Worm (Caenorhabditis elegans) whole organism, late embryonic: ENCODE results near the gene srh-75.

Experiments used
- C08G9.2 ChIP-seq: sonication (generic microtip); optimal IDR thresholded peaks from 2 replicates; lab custom pipeline; 2016; ENCODE audit warnings: mild to moderate bottlenecking, missing genetic modification characterization, moderate library complexity, missing compliant biosample characterization
- F13H6.1 ChIP-seq: sonication (generic microtip); optimal IDR thresholded peaks from 2 replicates; lab custom pipeline; 2016; ENCODE audit warnings: missing genetic modification characterization, missing compliant biosample characterization
- K02D7.2 ChIP-seq: sonication (generic microtip); optimal IDR thresholded peaks from 2 replicates; lab custom pipeline; 2017; ENCODE audit warnings: mild to moderate bottlenecking, missing genetic modification characterization, missing compliant biosample characterization
- K09A11.1 ChIP-seq: sonication (generic microtip); optimal IDR thresholded peaks from 2 replicates; lab custom pipeline; 2017; ENCODE audit warnings: antibody characterized with exemption, mild to moderate bottlenecking, missing genetic modification characterization, missing compliant biosample characterization; ENCODE audit not compliant: insufficient read depth
- T23F11.4 ChIP-seq: fragments of 200-800 bp; sonication (Bioruptor generic); optimal IDR thresholded peaks from 2 replicates; lab custom pipeline; 2018; ENCODE audit warnings: mild to moderate bottlenecking, missing genetic modification characterization, missing compliant biosample characterization
- Y22D7AL.16 ChIP-seq: sonication (generic microtip); optimal IDR thresholded peaks from 2 replicates; lab custom pipeline; 2016; ENCODE audit warnings: missing genetic modification characterization, missing compliant biosample characterization
- ama-1 ChIP-seq: fragments of 150-350 bp; optimal IDR thresholded peaks from 2 replicates; lab custom pipeline; 2014
- ceh-14 ChIP-seq: sonication (generic microtip); optimal IDR thresholded peaks from 2 replicates; lab custom pipeline; 2016; ENCODE audit warnings: missing genotype, missing genetic modification characterization, missing compliant biosample characterization
- ceh-18 ChIP-seq: sonication (generic microtip); optimal IDR thresholded peaks from 2 replicates; lab custom pipeline; 2016; ENCODE audit warnings: missing genetic modification characterization, missing compliant biosample characterization
- ceh-19 ChIP-seq: fragments of 200-800 bp; sonication (Bioruptor generic); optimal IDR thresholded peaks from 2 replicates; lab custom pipeline; 2018; ENCODE audit warnings: mild to moderate bottlenecking, missing genetic modification characterization, missing compliant biosample characterization
- ceh-2 ChIP-seq: sonication (generic microtip); optimal IDR thresholded peaks from 2 replicates; lab custom pipeline; 2016; ENCODE audit warnings: missing genotype, missing genetic modification characterization, missing compliant biosample characterization
- ceh-22 ChIP-seq: sonication (generic microtip); optimal IDR thresholded peaks from 2 replicates; lab custom pipeline; 2017; ENCODE audit warnings: missing biosample characterization, missing genetic modification characterization
- ceh-24 ChIP-seq: sonication (generic microtip); optimal IDR thresholded peaks from 2 replicates; lab custom pipeline; 2016; ENCODE audit warnings: mild to moderate bottlenecking, missing genetic modification characterization, missing compliant biosample characterization
- ceh-30 ChIP-seq: fragments of 150-350 bp; optimal IDR thresholded peaks from 2 replicates; lab custom pipeline; 2014; ENCODE audit warnings: missing biosample characterization, missing genetic modification characterization
- ceh-31 ChIP-seq: sonication (generic microtip); optimal IDR thresholded peaks from 2 replicates; lab custom pipeline; 2016; ENCODE audit warnings: missing genetic modification characterization, missing compliant biosample characterization
- ceh-6 ChIP-seq: fragments of 200-800 bp; sonication (Bioruptor generic); optimal IDR thresholded peaks from 2 replicates; lab custom pipeline; 2018; ENCODE audit warnings: mild to moderate bottlenecking, missing genetic modification characterization, missing compliant biosample characterization
- elt-2 ChIP-seq: sonication (generic microtip); optimal IDR thresholded peaks from 2 replicates; lab custom pipeline; 2016; ENCODE audit warnings: missing genetic modification reagents, missing genetic modification characterization, missing compliant biosample characterization
- elt-4 ChIP-seq: sonication (generic microtip); optimal IDR thresholded peaks from 2 replicates; lab custom pipeline; 2016; ENCODE audit warnings: missing genetic modification characterization, missing compliant biosample characterization
- eyg-1 ChIP-seq: sonication (generic microtip); optimal IDR thresholded peaks from 2 replicates; lab custom pipeline; 2016; ENCODE audit warnings: missing genotype, missing genetic modification characterization, missing compliant biosample characterization
- fax-1 ChIP-seq: sonication (generic microtip); optimal IDR thresholded peaks from 2 replicates; lab custom pipeline; 2016; ENCODE audit warnings: missing genotype, missing genetic modification characterization, missing compliant biosample characterization
- fkh-10 ChIP-seq: fragments of 150-350 bp; optimal IDR thresholded peaks from 2 replicates; lab custom pipeline; 2014; ENCODE audit warnings: missing biosample characterization, missing genetic modification reagents, missing genetic modification characterization
- fkh-6 ChIP-seq: sonication (generic microtip); optimal IDR thresholded peaks from 2 replicates; lab custom pipeline; 2016; ENCODE audit warnings: missing genetic modification characterization, missing compliant biosample characterization
- gmeb-2 ChIP-seq: sonication (generic microtip); optimal IDR thresholded peaks from 2 replicates; lab custom pipeline; 2016; ENCODE audit warnings: missing genetic modification characterization, inconsistent platforms, missing compliant biosample characterization
- hlh-13 ChIP-seq: fragments of 200-800 bp; sonication (Bioruptor generic); optimal IDR thresholded peaks from 2 replicates; lab custom pipeline; 2018; ENCODE audit warnings: mild to moderate bottlenecking, missing genetic modification characterization, missing compliant biosample characterization
- hlh-30 ChIP-seq: sonication (generic microtip); optimal IDR thresholded peaks from 2 replicates; lab custom pipeline; 2017; ENCODE audit warnings: antibody characterized with exemption, missing genetic modification characterization, missing compliant biosample characterization; ENCODE audit not compliant: insufficient read depth
- hlh-8 ChIP-seq: sonication (generic microtip); optimal IDR thresholded peaks from 2 replicates; lab custom pipeline; 2016; ENCODE audit warnings: missing genotype, missing genetic modification characterization, missing compliant biosample characterization
- lim-6 ChIP-seq: sonication (generic microtip); optimal IDR thresholded peaks from 2 replicates; lab custom pipeline; 2016; ENCODE audit warnings: missing genetic modification characterization, missing compliant biosample characterization
- madf-2 ChIP-seq: sonication (generic microtip); optimal IDR thresholded peaks from 2 replicates; lab custom pipeline; 2017; ENCODE audit warnings: missing genetic modification characterization, missing compliant biosample characterization
- nfya-1 ChIP-seq: sonication (generic microtip); optimal IDR thresholded peaks from 2 replicates; lab custom pipeline; 2017; ENCODE audit warnings: missing genetic modification characterization, mild to moderate bottlenecking, missing compliant biosample characterization, antibody characterized with exemption, moderate library complexity
- nhr-11 ChIP-seq: fragments of 150-350 bp; optimal IDR thresholded peaks from 2 replicates; lab custom pipeline; 2014; ENCODE audit warnings: missing biosample characterization, missing genetic modification characterization
- nhr-232 ChIP-seq: sonication (generic microtip); optimal IDR thresholded peaks from 2 replicates; lab custom pipeline; 2016; ENCODE audit warnings: missing genetic modification characterization, missing compliant biosample characterization
- npax-4 ChIP-seq: sonication (generic microtip); optimal IDR thresholded peaks from 2 replicates; lab custom pipeline; 2016; ENCODE audit warnings: missing genetic modification characterization, missing compliant biosample characterization
- pag-3 ChIP-seq: sonication (generic microtip); optimal IDR thresholded peaks from 2 replicates; lab custom pipeline; 2016; ENCODE audit warnings: missing compliant biosample characterization, missing genetic modification characterization, borderline replicate concordance
- pat-9 ChIP-seq: fragments of 200-800 bp; sonication (Bioruptor generic); optimal IDR thresholded peaks from 2 replicates; lab custom pipeline; 2018; ENCODE audit warnings: mild to moderate bottlenecking, missing genetic modification characterization, moderate library complexity, missing compliant biosample characterization
- pax-1 ChIP-seq: fragments of 150-350 bp; optimal IDR thresholded peaks from 2 replicates; lab custom pipeline; 2014; ENCODE audit warnings: missing biosample characterization, missing genetic modification characterization
- pha-2 ChIP-seq: sonication (generic microtip); optimal IDR thresholded peaks from 2 replicates; lab custom pipeline; 2017; ENCODE audit warnings: mild to moderate bottlenecking, missing genetic modification characterization, missing compliant biosample characterization
- pha-4 ChIP-seq: fragments of 150-350 bp; optimal IDR thresholded peaks from 2 replicates; lab custom pipeline; 2018; ENCODE audit warnings: missing biosample characterization, missing genetic modification reagents, missing genetic modification characterization
- pqm-1 ChIP-seq: sonication (generic microtip); optimal IDR thresholded peaks from 2 replicates; lab custom pipeline; 2016; ENCODE audit warnings: missing genetic modification characterization, missing compliant biosample characterization
- pros-1 ChIP-seq: fragments of 150-350 bp; optimal IDR thresholded peaks from 2 replicates; lab custom pipeline; 2014; ENCODE audit warnings: missing biosample characterization, missing genetic modification reagents, missing genetic modification characterization
- ref-2 ChIP-seq: sonication (generic microtip); optimal IDR thresholded peaks from 2 replicates; lab custom pipeline; 2016; ENCODE audit warnings: missing genetic modification characterization, missing compliant biosample characterization
- rnt-1 ChIP-seq: sonication (generic microtip); optimal IDR thresholded peaks from 2 replicates; lab custom pipeline; 2016; ENCODE audit warnings: missing genetic modification characterization, missing compliant biosample characterization
- sdc-2 ChIP-seq: sonication (generic microtip); optimal IDR thresholded peaks from 2 replicates; lab custom pipeline; 2016; ENCODE audit warnings: missing genotype, missing genetic modification characterization, missing compliant biosample characterization
- sox-2 ChIP-seq: fragments of 200-800 bp; sonication (Bioruptor generic); IDR thresholded peaks from 2 replicates; pipeline ENCODE4 v1.3.6; 2022; ENCODE audit warnings: missing genetic modification reagents, missing genetic modification characterization, missing compliant biosample characterization
- syd-9 ChIP-seq: sonication (generic microtip); optimal IDR thresholded peaks from 2 replicates; lab custom pipeline; 2016; ENCODE audit warnings: mild to moderate bottlenecking, missing genetic modification characterization, moderate library complexity, missing compliant biosample characterization
- tbx-7 ChIP-seq: sonication (generic microtip); optimal IDR thresholded peaks from 2 replicates; lab custom pipeline; 2016; ENCODE audit warnings: missing genotype, missing genetic modification characterization, missing compliant biosample characterization
- ttx-3 ChIP-seq: sonication (generic microtip); optimal IDR thresholded peaks from 2 replicates; lab custom pipeline; 2016; ENCODE audit warnings: missing genetic modification reagents, missing genetic modification characterization, missing compliant biosample characterization
- unc-55 ChIP-seq: sonication (generic microtip); optimal IDR thresholded peaks from 2 replicates; lab custom pipeline; 2017; ENCODE audit warnings: missing biosample characterization, missing genetic modification reagents, missing genetic modification characterization
- unc-86 ChIP-seq: sonication (generic microtip); optimal IDR thresholded peaks from 2 replicates; lab custom pipeline; 2016; ENCODE audit warnings: missing genetic modification characterization, missing compliant biosample characterization
- ztf-16 ChIP-seq: sonication (generic microtip); optimal IDR thresholded peaks from 2 replicates; lab custom pipeline; 2017; ENCODE audit warnings: missing genetic modification characterization, missing compliant biosample characterization

Gene srh-75

DNA sequence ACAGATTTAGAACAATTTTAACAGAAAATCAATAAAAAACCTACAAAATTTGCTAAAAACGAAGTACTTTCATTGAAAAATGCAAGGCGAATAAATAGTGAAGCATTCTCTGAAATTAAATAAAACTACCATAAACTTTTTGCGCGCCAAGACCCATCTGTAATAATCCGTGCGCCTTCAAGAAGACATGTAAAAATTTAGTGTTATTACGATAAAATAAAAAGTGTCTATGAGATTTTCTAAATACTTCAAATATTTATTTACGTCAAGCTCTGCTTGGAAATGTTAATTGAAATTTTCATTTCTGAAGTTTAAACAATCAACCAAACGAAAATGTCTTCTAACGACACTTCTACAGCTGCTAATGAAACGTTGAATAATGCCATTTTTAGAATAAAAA, 16.9 kb downstream of the srh-75 start, which contains the start of gene C45B11.9:
Gene C45B11.9 (plus strand): TSS at position 301 of the 400 bp plus-strand sequence.
- TF ChIP-seq ceh-6 (GFP tag; lab: Kevin White, UChicago) (no peak), ceh-14 (tag; lab: Kevin White, UChicago) (no peak), elt-4 (tag; lab: Kevin White, UChicago) (no peak), ceh-31 (tag; lab: Kevin White, UChicago) (no peak), F13H6.1 (tag; lab: Kevin White, UChicago) (no peak), pqm-1 (no peak), pros-1 (tag; lab: Kevin White, UChicago) (no peak), ttx-3 (tag; lab: Kevin White, UChicago) (no peak), ceh-30 (tag; lab: Kevin White, UChicago) (no peak), ceh-19 (GFP tag; lab: Kevin White, UChicago) (no peak)

DNA sequence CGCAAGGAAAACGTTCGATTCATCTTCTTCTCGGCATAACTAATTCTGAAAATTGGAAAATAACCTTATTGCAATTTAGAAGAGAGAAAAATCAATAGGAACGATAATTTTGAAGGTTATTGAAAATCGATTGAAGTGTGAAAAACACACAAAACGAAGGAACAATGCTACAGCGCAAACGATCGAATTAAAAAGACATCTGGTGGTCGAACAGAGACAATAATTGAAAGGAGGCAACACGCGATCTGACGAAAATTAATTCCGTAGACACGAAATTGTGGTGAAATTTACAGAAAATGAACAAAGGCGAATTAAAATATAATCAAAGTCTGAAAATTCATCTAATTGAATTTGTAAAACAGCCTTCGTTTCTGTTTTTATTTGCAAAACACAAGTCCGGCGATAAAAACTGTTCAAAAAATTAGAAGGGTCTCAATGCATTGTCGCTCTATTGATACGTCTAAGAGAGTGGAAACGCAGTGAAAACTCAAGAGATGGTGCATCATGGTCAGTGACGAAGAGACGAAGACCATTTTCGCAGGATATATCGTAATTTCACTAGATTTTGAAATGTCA, 17.5 kb downstream of the srh-75 start, which contains the start of gene pak-2:
Gene pak-2 (minus strand): TSS at position 51 of the 576 bp plus-strand sequence.
- TF ChIP-seq fkh-10 (GFP tag; lab: Kevin White, UChicago) (no peak), npax-4 (tag; lab: Kevin White, UChicago) (no peak), elt-4 (tag; lab: Kevin White, UChicago) (no peak), ceh-14 (tag; lab: Kevin White, UChicago) (peak; percentile 95), hlh-30 (tag; lab: Kevin White, UChicago) (no peak), F13H6.1 (tag; lab: Kevin White, UChicago) (peak; percentile 91), ceh-6 (GFP tag; lab: Kevin White, UChicago) (peak; percentile 43), ttx-3 (tag; lab: Kevin White, UChicago) (peak; percentile 47), nhr-232 (tag; lab: Kevin White, UChicago) (no peak), pros-1 (tag; lab: Kevin White, UChicago) (no peak), fax-1 (peak; percentile 92), nfya-1 (tag; lab: Kevin White, UChicago) (peak; percentile 54), gmeb-2 (tag; lab: Kevin White, UChicago) (peak; percentile 39), sdc-2 (tag; lab: Kevin White, UChicago) (peak; percentile 36), hlh-13 (GFP tag; lab: Kevin White, UChicago) (no peak), pat-9 (tag; lab: Kevin White, UChicago) (no peak), rnt-1 (tag; lab: Kevin White, UChicago) (peak; percentile 94), lim-6 (tag; lab: Kevin White, UChicago) (peak; percentile 92), ceh-30 (tag; lab: Kevin White, UChicago) (no peak), elt-2 (peak; percentile 90), ceh-18 (tag; lab: Kevin White, UChicago) (peak; percentile 83), Y22D7AL.16 (tag; lab: Kevin White, UChicago) (no peak), eyg-1 (tag; lab: Kevin White, UChicago) (peak; percentile 57), unc-55 (GFP tag; lab: Kevin White, UChicago) (no peak), ref-2 (peak; percentile 97), ceh-19 (GFP tag; lab: Kevin White, UChicago) (peak; percentile 59), K09A11.1 (tag; lab: Kevin White, UChicago) (no peak), madf-2 (tag; lab: Kevin White, UChicago) (peak; percentile 45), K02D7.2 (peak; percentile 62), pha-2 (peak; percentile 44), pha-4 (tag; lab: Kevin White, UChicago) (no peak), ama-1 (lab: Kevin White, UChicago) (no peak), pqm-1 (peak; percentile 64), tbx-7 (tag; lab: Kevin White, UChicago) (peak; percentile 90), unc-86 (tag; lab: Kevin White, UChicago) (peak; percentile 61), nhr-11 (tag; lab: Kevin White, UChicago) (no peak), ceh-2 (peak; percentile 93), ceh-22 (tag; lab: Kevin White, UChicago) (no peak), sox-2 (GFP tag; lab: Robert Waterston, UW) (no peak), T23F11.4 (peak; percentile 55), ceh-24 (no peak), hlh-8 (tag; lab: Kevin White, UChicago) (peak; percentile 83), pag-3 (tag; lab: Kevin White, UChicago) (no peak), pax-1 (tag; lab: Kevin White, UChicago) (peak; percentile 42), fkh-6 (tag; lab: Kevin White, UChicago) (peak; percentile 75), C08G9.2 (peak; percentile 96), syd-9 (tag; lab: Kevin White, UChicago) (peak; percentile 45), ztf-16 (tag; lab: Kevin White, UChicago) (peak; percentile 70)
